Worm (Caenorhabditis elegans) whole organism, late embryonic: ENCODE data around the gene K12G11.6.

Experiments used
- Y22D7AL.16 ChIP-seq: sonication (generic microtip); optimal IDR thresholded peaks from 2 replicates; lab custom pipeline; 2016; ENCODE audit warnings: missing genetic modification characterization, missing compliant biosample characterization
- hlh-15 ChIP-seq: sonication (generic microtip); optimal IDR thresholded peaks from 2 replicates; lab custom pipeline; 2016; ENCODE audit warnings: missing genetic modification characterization, missing compliant biosample characterization
- nhr-11 ChIP-seq: fragments of 150-350 bp; optimal IDR thresholded peaks from 2 replicates; lab custom pipeline; 2014; ENCODE audit warnings: missing biosample characterization, missing genetic modification characterization
- pha-4 ChIP-seq: fragments of 150-350 bp; optimal IDR thresholded peaks from 2 replicates; lab custom pipeline; 2018; ENCODE audit warnings: missing biosample characterization, missing genetic modification reagents, missing genetic modification characterization
- tbx-2 ChIP-seq: sonication (generic microtip); optimal IDR thresholded peaks from 2 replicates; lab custom pipeline; 2016; ENCODE audit warnings: missing genetic modification characterization, missing compliant biosample characterization

DNA sequence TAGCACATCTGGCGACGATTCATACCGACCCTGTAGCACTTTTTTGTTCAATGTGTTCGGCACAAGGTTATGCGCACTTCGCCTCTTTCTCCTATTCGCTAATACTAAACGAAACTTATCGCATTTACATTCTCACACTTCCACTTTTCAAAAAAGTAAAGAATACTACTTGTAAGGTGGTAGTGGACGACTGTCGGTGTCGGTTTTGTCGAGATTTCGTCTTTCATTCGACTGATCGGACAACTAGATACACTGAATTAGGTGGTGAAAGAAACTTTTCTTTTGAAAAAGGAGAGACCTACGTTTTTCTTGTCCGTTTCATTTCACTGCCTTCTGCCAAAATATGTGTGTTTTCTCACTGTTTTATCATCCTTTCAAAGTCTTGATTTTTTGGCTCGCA lies 3.5 kb downstream of the K12G11.6 start:
- TF ChIP-seq hlh-15 (tag; lab: Kevin White, UChicago) (no peak), pha-4 (tag; lab: Kevin White, UChicago) (no peak), Y22D7AL.16 (tag; lab: Kevin White, UChicago) (no peak), tbx-2 (tag; lab: Kevin White, UChicago) (no peak), nhr-11 (tag; lab: Kevin White, UChicago) (no peak)
